Worm (Caenorhabditis elegans) whole organism, L4/young adult: ENCODE data around the gene srbc-20.
"Not testable (repeated sequence)": the region's sequence is repeated elsewhere in the genome, so short reads cannot be mapped to it uniquely, and the experiment has no call there.

Experiments
- W03F9.2 ChIP-seq: fragments of 150-350 bp; optimal IDR thresholded peaks from 2 replicates; lab custom pipeline; 2014; ENCODE audit warnings: missing biosample characterization, missing genetic modification characterization
- dao-5 ChIP-seq: sonication (generic microtip); optimal IDR thresholded peaks from 2 replicates; lab custom pipeline; 2016; ENCODE audit warnings: missing genotype, missing genetic modification characterization, moderate library complexity, missing compliant biosample characterization
- him-1 ChIP-seq: sonication (generic microtip); optimal IDR thresholded peaks from 2 replicates; lab custom pipeline; 2016; ENCODE audit warnings: missing genotype, missing genetic modification reagents, missing genetic modification characterization, missing compliant biosample characterization

srbc-20 gene

ce11 chrV:2133512-2133911 is 13.4 kb upstream of the srbc-20 start:
- TF ChIP-seq W03F9.2 (tag; lab: Kevin White, UChicago) (no peak), him-1 (peak; percentile 86)

- TF ChIP-seq W03F9.2 (tag; lab: Kevin White, UChicago) (no peak), dao-5 (no peak), him-1 (no peak)
Measured at ce11 chrV:2134340-2134739, 12.6 kb upstream of the srbc-20 start.

- TF ChIP-seq W03F9.2 (tag; lab: Kevin White, UChicago): no peak
- peak; percentile 42 for TF ChIP-seq him-1
Measured at ce11 chrV:2135323-2135722, 11.6 kb upstream of the srbc-20 start.

ce11 chrV:2137010-2137409 is 9.9 kb upstream of the srbc-20 start:
- TF ChIP-seq him-1 (no peak), W03F9.2 (tag; lab: Kevin White, UChicago) (no peak), dao-5 (no peak)

ce11 chrV:2138287-2138686 is 8.6 kb upstream of the srbc-20 start:
- peak; percentile 23 for TF ChIP-seq him-1
- TF ChIP-seq dao-5: no peak
- TF ChIP-seq W03F9.2 (tag; lab: Kevin White, UChicago): no peak

ce11 chrV:2139918-2140317 is 7.0 kb upstream of the srbc-20 start, which contains the start of gene F22F7.7:
Gene F22F7.7 (minus strand): TSS chrV:2140042.
- TF ChIP-seq dao-5 (no peak), W03F9.2 (tag; lab: Kevin White, UChicago) (no peak), him-1 (no peak)

- not testable (repeated sequence) for TF ChIP-seq dao-5; him-1; W03F9.2 (tag; lab: Kevin White, UChicago)
Measured at ce11 chrV:2144408-2144807, 2.5 kb upstream of the srbc-20 start, which contains the start of gene F22F7.12. Gene F22F7.12 (minus strand): TSS chrV:2144508.

- no peak for TF ChIP-seq W03F9.2 (tag; lab: Kevin White, UChicago)
- TF ChIP-seq dao-5: no peak
- no peak for TF ChIP-seq him-1
Measured at ce11 chrV:2146044-2146443, 851 bp upstream of the srbc-20 start, which contains the start of gene str-52. Gene str-52 (minus strand): TSS chrV:2146144.

- no peak for TF ChIP-seq W03F9.2 (tag; lab: Kevin White, UChicago)
- TF ChIP-seq him-1: no peak
- TF ChIP-seq dao-5: no peak
Measured at ce11 chrV:2149432-2149831, 2.5 kb downstream of the srbc-20 start, which contains the start of gene C45H4.21. Gene C45H4.21 (minus strand): TSS chrV:2149532.

- TF ChIP-seq him-1: no peak
Measured at ce11 chrV:2150876-2151275, 4.0 kb downstream of the srbc-20 start, which contains the start of gene C45H4.13. Gene C45H4.13 (minus strand): TSS chrV:2150976.

- TF ChIP-seq dao-5 (no peak), W03F9.2 (tag; lab: Kevin White, UChicago) (no peak), him-1 (no peak)
Measured at ce11 chrV:2151458-2151857, 4.6 kb downstream of the srbc-20 start, which contains the start of gene srbc-24. Gene srbc-24 (plus strand): TSS chrV:2151758.

- TF ChIP-seq W03F9.2 (tag; lab: Kevin White, UChicago) (no peak), dao-5 (no peak), him-1 (no peak)
Measured at ce11 chrV:2153274-2153673, 6.4 kb downstream of the srbc-20 start, which contains the start of gene srbc-23. Gene srbc-23 (plus strand): TSS chrV:2153574.

ce11 chrV:2155232-2155631 is 8.3 kb downstream of the srbc-20 start, which contains the start of gene srbc-21:
Gene srbc-21 (plus strand): TSS chrV:2155532.
- no peak for TF ChIP-seq dao-5
- TF ChIP-seq W03F9.2 (tag; lab: Kevin White, UChicago): no peak
- TF ChIP-seq him-1: no peak

ce11 chrV:2156830-2157229 is 9.9 kb downstream of the srbc-20 start, which contains the start of gene srbc-22:
Gene srbc-22 (plus strand): TSS chrV:2157130.
- no peak for TF ChIP-seq dao-5
- no peak for TF ChIP-seq him-1
- no peak for TF ChIP-seq W03F9.2 (tag; lab: Kevin White, UChicago)

- TF ChIP-seq him-1 (no peak), dao-5 (no peak), W03F9.2 (tag; lab: Kevin White, UChicago) (no peak)
Measured at ce11 chrV:2159331-2159730, 12.4 kb downstream of the srbc-20 start, which contains the start of gene C45H4.14. Gene C45H4.14 (minus strand): TSS chrV:2159431.

- TF ChIP-seq W03F9.2 (tag; lab: Kevin White, UChicago) (no peak), dao-5 (no peak), him-1 (no peak)
Measured at ce11 chrV:2163735-2164134, 16.8 kb downstream of the srbc-20 start, which contains the start of gene str-255. Gene str-255 (minus strand): TSS chrV:2163835.
